Worm (Caenorhabditis elegans) whole organism, early embryonic: ENCODE results near the gene lpr-4.

Experiments used
- B0310.2 ChIP-seq: sonication (generic microtip); optimal IDR thresholded peaks from 2 replicates; lab custom pipeline; 2016; ENCODE audit warnings: mild to moderate bottlenecking, missing genetic modification characterization, missing compliant biosample characterization
- F13C5.2 ChIP-seq: sonication (generic microtip); optimal IDR thresholded peaks from 2 replicates; lab custom pipeline; 2017; ENCODE audit warnings: mild to moderate bottlenecking, missing genetic modification characterization, inconsistent platforms, missing compliant biosample characterization
- aly-1 ChIP-seq: sonication (generic microtip); optimal IDR thresholded peaks from 2 replicates; lab custom pipeline; 2016; ENCODE audit warnings: missing genetic modification characterization, missing compliant biosample characterization
- ama-1 ChIP-seq: fragments of 150-350 bp; optimal IDR thresholded peaks from 2 replicates; lab custom pipeline; 2014
- ceh-13 ChIP-seq: fragments of 200-800 bp; sonication (Bioruptor generic); optimal IDR thresholded peaks from 2 replicates; lab custom pipeline; 2018; ENCODE audit warnings: mild to moderate bottlenecking, missing genetic modification characterization, missing compliant biosample characterization
- ceh-36 ChIP-seq: sonication (generic microtip); optimal IDR thresholded peaks from 2 replicates; lab custom pipeline; 2016; ENCODE audit warnings: missing genetic modification characterization, inconsistent platforms, missing compliant biosample characterization
- ets-7 ChIP-seq: sonication (generic microtip); optimal IDR thresholded peaks from 2 replicates; lab custom pipeline; 2016; ENCODE audit warnings: missing genotype, missing genetic modification characterization, missing compliant biosample characterization
- flt-1 ChIP-seq: fragments of 200-800 bp; sonication (Bioruptor generic); IDR thresholded peaks from 2 replicates; pipeline ENCODE4 v1.3.6; 2022; ENCODE audit warnings: missing genetic modification characterization, missing compliant biosample characterization
- hmbx-1 ChIP-seq: sonication (generic microtip); optimal IDR thresholded peaks from 2 replicates; lab custom pipeline; 2016; ENCODE audit warnings: mild to moderate bottlenecking, missing genetic modification characterization, missing compliant biosample characterization
- hmg-4 ChIP-seq: fragments of 200-800 bp; sonication (Bioruptor generic); optimal IDR thresholded peaks from 2 replicates; lab custom pipeline; 2018; ENCODE audit warnings: mild to moderate bottlenecking, missing genetic modification characterization, missing compliant biosample characterization
- hnd-1 ChIP-seq: sonication (generic microtip); optimal IDR thresholded peaks from 2 replicates; lab custom pipeline; 2016; ENCODE audit warnings: missing genetic modification characterization, missing compliant biosample characterization
- pes-1 ChIP-seq: fragments of 200-800 bp; sonication (Bioruptor generic); IDR thresholded peaks from 2 replicates; pipeline ENCODE4 v1.3.6; 2022; ENCODE audit warnings: missing genetic modification reagents, missing genetic modification characterization, missing compliant biosample characterization
- scrt-1 ChIP-seq: fragments of 200-800 bp; sonication (Bioruptor generic); IDR thresholded peaks from 2 replicates; pipeline ENCODE4 v1.3.6; 2022; ENCODE audit warnings: missing genetic modification characterization, missing compliant biosample characterization
- sea-1 ChIP-seq: fragments of 200-800 bp; sonication (Bioruptor generic); conservative IDR thresholded peaks from 2 replicates; pipeline ENCODE4 v1.3.6; 2022; ENCODE audit warnings: missing genetic modification characterization, missing compliant biosample characterization
- tbx-11 ChIP-seq: fragments of 200-800 bp; sonication (Bioruptor generic); IDR thresholded peaks from 2 replicates; pipeline ENCODE4 v1.3.6; 2022; ENCODE audit warnings: missing genetic modification characterization, missing compliant biosample characterization
- tbx-37 ChIP-seq: fragments of 200-800 bp; sonication (Bioruptor generic); conservative IDR thresholded peaks from 2 replicates; pipeline ENCODE4 v1.3.6; 2022; ENCODE audit warnings: missing genetic modification reagents, missing genetic modification characterization, missing compliant biosample characterization
- tra-4 ChIP-seq: sonication (generic microtip); optimal IDR thresholded peaks from 2 replicates; lab custom pipeline; 2017; ENCODE audit warnings: missing genetic modification characterization, missing compliant biosample characterization

The lpr-4 gene

ce11 chrX:11064799-11065198, at the start of gene lpr-4:
lpr-4 (plus strand) TSS chrX:11065126.
- TF ChIP-seq tra-4 (no peak), hnd-1 (no peak), flt-1 (GFP tag; lab: Robert Waterston, UW) (no peak), tbx-11 (GFP tag; lab: Robert Waterston, UW) (no peak), ceh-13 (no peak), ama-1 (lab: Kevin White, UChicago) (no peak), tbx-37 (GFP tag; lab: Robert Waterston, UW) (no peak)

ce11 chrX:11016100-11016499, 48.8 kb upstream of the lpr-4 start, which contains the start of gene egl-15:
egl-15 (plus strand) TSS chrX:11016400.
- no peak for TF ChIP-seq hnd-1
- TF ChIP-seq B0310.2 (tag; lab: Kevin White, UChicago): no peak
- no peak for TF ChIP-seq F13C5.2 (tag; lab: Kevin White, UChicago)
- no peak for TF ChIP-seq aly-1 (tag; lab: Kevin White, UChicago)
- TF ChIP-seq ceh-13: no peak

- TF ChIP-seq scrt-1 (GFP tag; lab: Robert Waterston, UW) (no peak), sea-1 (no peak), hnd-1 (no peak), tbx-11 (GFP tag; lab: Robert Waterston, UW) (no peak), ama-1 (lab: Kevin White, UChicago) (no peak), tbx-37 (GFP tag; lab: Robert Waterston, UW) (no peak), ceh-36 (tag; lab: Kevin White, UChicago) (no peak), ets-7 (tag; lab: Kevin White, UChicago) (no peak), tra-4 (no peak)
Observed at ce11 chrX:11028617-11029016, 36.3 kb upstream of the lpr-4 start, which contains the start of gene ldb-1. ldb-1 (plus strand) TSS chrX:11028917.

DNA sequence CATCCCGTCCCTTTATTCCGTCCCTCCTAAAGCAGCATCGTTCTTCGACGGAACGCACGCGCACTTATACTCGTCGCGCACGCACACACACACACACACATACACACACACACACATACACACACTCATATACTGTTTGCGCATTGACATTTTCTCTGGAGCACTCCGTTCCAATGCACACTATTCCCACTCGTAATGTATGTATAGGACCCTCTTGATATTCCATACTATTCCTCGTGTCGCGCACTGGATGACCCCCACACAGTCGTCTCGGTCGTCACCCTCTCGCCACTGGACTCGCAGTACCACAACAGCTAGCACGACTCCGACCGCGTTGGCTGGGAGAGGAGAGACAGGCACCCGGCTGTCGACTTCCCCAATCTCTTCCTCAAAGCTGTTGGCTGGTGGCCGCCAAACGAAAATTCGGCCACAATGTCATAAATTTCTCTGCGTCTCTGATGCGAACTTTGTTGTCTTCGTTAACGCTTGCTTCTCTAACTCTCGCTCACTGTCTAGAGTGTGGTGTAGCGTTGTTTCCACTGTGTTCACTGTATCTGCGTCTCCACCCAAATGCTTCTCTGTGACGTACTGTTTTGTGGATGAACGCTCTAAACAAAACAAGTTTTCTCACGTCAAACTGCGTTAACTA, 33.8 kb upstream of the lpr-4 start:
- no peak for TF ChIP-seq tbx-11 (GFP tag; lab: Robert Waterston, UW)
- TF ChIP-seq ceh-13: no peak
- 0 out of 2 replicates have a peak, but pooled peaks have one; percentile 19 for TF ChIP-seq pes-1 (GFP tag; lab: Robert Waterston, UW)
- no peak for TF ChIP-seq sea-1
- no peak for TF ChIP-seq hnd-1
- peak; percentile 40 for TF ChIP-seq F13C5.2 (tag; lab: Kevin White, UChicago)
- TF ChIP-seq tbx-37 (GFP tag; lab: Robert Waterston, UW): no peak
- no peak for TF ChIP-seq aly-1 (tag; lab: Kevin White, UChicago)
- TF ChIP-seq scrt-1 (GFP tag; lab: Robert Waterston, UW): no peak
- TF ChIP-seq tra-4: peak; percentile 4
- peak; percentile 44; the same call in 1 of the 2 replicates for TF ChIP-seq flt-1 (GFP tag; lab: Robert Waterston, UW)
- TF ChIP-seq ama-1 (lab: Kevin White, UChicago): no peak
- peak; percentile 74 for TF ChIP-seq ets-7 (tag; lab: Kevin White, UChicago)
- peak; percentile 20 for TF ChIP-seq ceh-36 (tag; lab: Kevin White, UChicago)
- no peak for TF ChIP-seq hmbx-1
- TF ChIP-seq hmg-4 (GFP tag; lab: Kevin White, UChicago): peak; percentile 98
- no peak for TF ChIP-seq B0310.2 (tag; lab: Kevin White, UChicago)

DNA sequence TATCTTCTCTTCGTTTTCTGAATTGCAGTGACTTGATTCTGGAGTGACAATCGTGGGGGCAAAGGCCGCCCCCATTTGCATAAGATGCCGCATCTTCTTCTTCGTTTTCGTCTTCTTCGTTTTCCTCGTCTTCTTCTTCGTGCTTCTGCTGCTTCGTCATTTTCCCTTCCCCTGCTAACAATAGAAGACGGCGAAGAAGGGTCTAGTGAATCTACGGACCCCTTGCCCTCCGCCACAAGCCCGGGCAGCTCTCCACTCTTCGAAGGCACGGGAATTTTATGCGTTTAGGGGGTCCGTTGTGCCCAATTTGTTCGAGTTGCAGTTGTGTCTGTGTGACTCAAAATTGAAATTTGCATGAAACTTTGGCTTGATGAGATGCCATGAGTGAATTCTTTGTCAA, 33.1 kb upstream of the lpr-4 start:
- TF ChIP-seq ceh-36 (tag; lab: Kevin White, UChicago): no peak
- TF ChIP-seq hmbx-1: no peak
- no peak for TF ChIP-seq sea-1
- TF ChIP-seq pes-1 (GFP tag; lab: Robert Waterston, UW): 0 out of 2 replicates have a peak, but pooled peaks have one; percentile 27
- TF ChIP-seq aly-1 (tag; lab: Kevin White, UChicago): no peak
- no peak for TF ChIP-seq tra-4

DNA sequence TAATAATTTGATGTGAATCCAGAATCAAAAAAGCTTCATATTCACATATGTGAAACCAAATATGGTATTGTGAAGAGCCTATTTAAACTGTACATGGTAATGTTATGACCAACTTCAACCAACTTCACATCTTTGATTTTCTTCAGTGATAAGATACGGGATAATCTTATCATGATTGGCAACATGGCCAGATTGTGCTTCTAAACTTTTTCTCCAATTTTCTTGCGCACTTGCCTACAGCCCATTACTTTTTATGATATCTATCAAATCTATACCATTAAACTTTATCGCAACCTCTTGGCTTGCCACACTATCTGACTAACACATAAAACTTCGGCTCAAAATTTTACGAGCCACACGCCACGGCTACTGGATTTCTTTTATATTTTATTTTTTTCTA, 32.5 kb upstream of the lpr-4 start:
- TF ChIP-seq ets-7 (tag; lab: Kevin White, UChicago): no peak
- TF ChIP-seq hmg-4 (GFP tag; lab: Kevin White, UChicago): no peak
- no peak for TF ChIP-seq B0310.2 (tag; lab: Kevin White, UChicago)
- TF ChIP-seq F13C5.2 (tag; lab: Kevin White, UChicago): no peak
- no peak for TF ChIP-seq hmbx-1
- no peak for TF ChIP-seq ceh-36 (tag; lab: Kevin White, UChicago)
- no peak for TF ChIP-seq ceh-13
- TF ChIP-seq pes-1 (GFP tag; lab: Robert Waterston, UW): no peak
- no peak for TF ChIP-seq tra-4
- TF ChIP-seq ama-1 (lab: Kevin White, UChicago): no peak
- no peak for TF ChIP-seq tbx-37 (GFP tag; lab: Robert Waterston, UW)
- TF ChIP-seq flt-1 (GFP tag; lab: Robert Waterston, UW): no peak
- no peak for TF ChIP-seq hnd-1
- no peak for TF ChIP-seq scrt-1 (GFP tag; lab: Robert Waterston, UW)
- TF ChIP-seq sea-1: no peak
- TF ChIP-seq tbx-11 (GFP tag; lab: Robert Waterston, UW): no peak
- no peak for TF ChIP-seq aly-1 (tag; lab: Kevin White, UChicago)

DNA sequence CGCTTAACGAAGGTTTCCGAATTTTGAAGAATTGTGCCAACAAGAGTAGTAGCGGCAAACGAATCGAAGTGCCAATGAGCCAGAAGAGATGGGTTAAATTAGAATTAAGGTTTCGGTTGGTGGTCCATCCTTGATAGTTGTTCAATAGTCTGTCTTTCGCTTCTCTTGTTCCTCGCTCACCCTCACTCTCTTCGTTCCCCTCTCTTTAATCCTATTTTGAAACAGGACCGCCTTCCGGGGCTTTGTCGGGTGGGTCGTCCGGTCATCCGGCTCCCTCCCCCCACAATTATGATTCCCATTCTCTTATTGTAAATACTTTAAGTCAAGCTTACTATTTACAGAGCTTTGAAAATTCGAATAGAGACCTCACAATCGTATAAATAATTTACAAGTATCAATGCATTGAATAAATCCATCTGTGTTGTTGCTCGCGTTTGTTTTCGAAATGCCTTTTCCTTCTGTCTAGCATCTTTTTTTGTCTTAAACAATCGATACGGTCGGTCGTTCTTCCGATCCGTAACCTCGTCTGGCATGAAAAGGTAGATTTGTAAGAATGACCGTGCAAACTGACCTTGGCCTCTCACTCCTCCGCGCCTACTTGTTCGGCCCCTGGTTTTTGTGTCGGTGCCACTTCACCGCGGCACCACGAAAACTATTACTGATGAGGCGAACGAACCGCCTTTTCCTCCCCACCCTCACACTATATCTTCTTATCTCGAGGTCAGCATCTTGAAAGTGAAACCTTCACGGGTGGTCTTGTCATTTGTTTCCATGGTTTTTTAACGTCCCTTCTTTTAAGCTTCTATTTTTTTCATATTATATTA, 31.6 kb upstream of the lpr-4 start:
- TF ChIP-seq ama-1 (lab: Kevin White, UChicago) (no peak), hmbx-1 (no peak), ceh-36 (tag; lab: Kevin White, UChicago) (no peak), sea-1 (no peak), tbx-37 (GFP tag; lab: Robert Waterston, UW) (no peak), aly-1 (tag; lab: Kevin White, UChicago) (no peak), hmg-4 (GFP tag; lab: Kevin White, UChicago) (no peak), hnd-1 (no peak), tbx-11 (GFP tag; lab: Robert Waterston, UW) (no peak), ceh-13 (no peak), B0310.2 (tag; lab: Kevin White, UChicago) (no peak), F13C5.2 (tag; lab: Kevin White, UChicago) (no peak), ets-7 (tag; lab: Kevin White, UChicago) (no peak), pes-1 (GFP tag; lab: Robert Waterston, UW) (no peak), tra-4 (no peak), scrt-1 (GFP tag; lab: Robert Waterston, UW) (no peak), flt-1 (GFP tag; lab: Robert Waterston, UW) (no peak)
